Worm (Caenorhabditis elegans): Measurements from ENCODE around the gene str-27.

str-27 gene

DNA sequence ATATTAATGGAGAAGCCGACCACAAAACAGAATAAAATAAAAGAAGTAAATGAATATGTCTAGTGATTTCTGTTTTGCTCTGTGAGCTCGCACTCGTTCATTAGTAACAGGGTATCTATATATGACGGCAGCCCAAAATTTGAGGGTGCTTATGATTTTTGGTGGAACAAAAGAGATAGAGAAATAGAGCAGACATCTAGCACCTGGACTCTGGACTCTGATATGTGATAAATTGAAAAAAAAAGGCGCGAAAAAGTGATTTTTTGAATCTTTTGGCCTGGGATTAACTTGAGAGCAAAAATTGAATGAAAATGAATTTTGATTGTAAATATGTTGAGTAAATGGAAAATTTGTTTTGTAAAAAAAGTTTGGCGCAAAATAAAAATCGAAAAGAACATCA is 41.0 kb upstream of the str-27 start, which contains the start of gene nhr-283:
Gene nhr-283 (minus strand): TSS at position 101 of the 400 bp plus-strand sequence.
- TF ChIP-seq unc-62 (GFP tag; optimal IDR thresholded peaks at IDR 0.05 in 1 of 2) (peak in 1 of 2 experiments; percentile 55), unc-62 (tag; optimal IDR thresholded peaks at IDR 0.05) (no peak), pha-4 (GFP tag; IDR thresholded peaks at IDR 0.05) (no peak), pha-4 (tag; optimal IDR thresholded peaks at IDR 0.05) (no peak)

DNA sequence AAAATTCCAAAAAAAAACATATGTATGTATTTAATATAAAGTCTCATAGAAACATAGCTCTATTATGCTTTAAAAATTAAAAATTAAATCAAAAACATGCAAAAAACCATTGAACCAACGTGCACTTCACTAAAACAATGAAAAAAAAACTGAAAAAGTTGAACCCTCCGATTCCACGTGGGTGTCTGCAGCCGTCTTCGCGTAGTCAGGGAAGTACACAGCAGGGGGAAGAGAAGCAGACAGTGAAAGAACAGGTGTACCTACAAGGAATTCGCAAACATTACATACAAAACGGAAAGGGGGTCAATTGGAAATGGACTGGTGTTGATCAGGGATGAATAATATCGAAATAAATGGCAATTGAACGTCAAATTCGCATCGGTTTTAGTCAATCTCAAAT is 38.3 kb upstream of the str-27 start:
- TF ChIP-seq Y5F2A.4 (GFP tag; optimal IDR thresholded peaks at IDR 0.05), result no peak
- no peak for TF ChIP-seq Y75B8A.6 (GFP tag; IDR thresholded peaks at IDR 0.05)
- no peak for TF ChIP-seq nhr-42 (GFP tag; IDR thresholded peaks at IDR 0.05)
- no peak for TF ChIP-seq daf-16 (GFP tag; optimal IDR thresholded peaks at IDR 0.05)
- TF ChIP-seq daf-16 (tag; optimal IDR thresholded peaks at IDR 0.05), result peak; percentile 55
- TF ChIP-seq nhr-28 (tag; optimal IDR thresholded peaks at IDR 0.05), result peak; percentile 21
- TF ChIP-seq dpl-1 (GFP tag; optimal IDR thresholded peaks at IDR 0.05), result no peak
- no peak for TF ChIP-seq daf-19 (GFP tag; conservative IDR thresholded peaks at IDR 0.05)
- TF ChIP-seq daf-8 (GFP tag; IDR thresholded peaks at IDR 0.05), result no peak
- TF ChIP-seq ZK337.2 (GFP tag; IDR thresholded peaks at IDR 0.05), result no peak
- TF ChIP-seq mxl-3 (GFP tag; optimal IDR thresholded peaks at IDR 0.05), result peak; percentile 80
- peak; percentile 16 to 53 for TF ChIP-seq mdl-1 (tag; optimal IDR thresholded peaks at IDR 0.05)
- TF ChIP-seq dmd-6 (GFP tag; IDR thresholded peaks at IDR 0.05), result peak; percentile 46; the same call in 1 of the 2 replicates

DNA sequence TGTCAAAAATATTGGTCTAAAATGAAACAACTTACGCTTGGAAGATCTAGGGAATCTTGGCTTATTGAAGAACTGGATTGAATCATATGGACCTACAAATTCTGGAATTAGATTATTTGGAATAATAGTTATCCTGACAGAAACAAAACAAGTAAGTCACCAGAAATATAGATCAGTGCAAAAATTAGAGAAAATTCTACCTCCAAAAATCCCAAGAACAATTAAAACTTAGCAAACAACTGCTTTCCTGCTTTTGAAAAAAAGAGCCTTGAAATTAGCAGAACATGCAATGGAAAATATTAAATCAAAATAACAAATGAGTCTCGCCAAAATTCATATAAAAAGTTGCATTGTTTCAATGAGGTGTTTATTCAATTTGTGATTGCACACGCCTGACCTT is 37.5 kb upstream of the str-27 start, which contains the start of gene nhr-60:
Gene nhr-60 (minus strand): TSS at position 101 of the 400 bp plus-strand sequence.
- no peak for TF ChIP-seq saeg-2 (GFP tag; IDR thresholded peaks at IDR 0.05)

DNA sequence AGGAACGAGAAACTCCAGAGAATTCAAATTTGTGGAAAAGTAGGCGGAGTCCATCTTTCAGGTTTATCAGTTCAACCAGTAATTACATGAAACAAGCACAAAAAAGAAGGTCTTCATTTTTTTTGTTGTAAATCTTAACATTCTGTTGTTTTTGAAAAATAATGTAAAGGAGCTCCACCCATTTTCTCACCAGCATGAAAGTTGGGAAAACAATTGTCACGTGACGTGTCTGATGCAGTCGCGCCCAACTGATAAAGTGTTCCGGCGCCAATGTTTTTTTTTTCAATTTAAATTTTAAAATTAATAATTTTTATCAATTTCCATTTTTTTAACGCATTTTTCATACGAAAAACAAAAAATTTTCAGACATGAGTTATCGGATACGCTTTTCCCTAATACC is 33.5 kb upstream of the str-27 start, which contains the start of gene F57A10.4:
Gene F57A10.4 (plus strand): TSS at position 367 of the 400 bp plus-strand sequence.
- TF ChIP-seq skn-1 (tag; optimal IDR thresholded peaks at IDR 0.05), result no peak
- no peak for TF ChIP-seq daf-16 (GFP tag; optimal IDR thresholded peaks at IDR 0.05)
- no peak for TF ChIP-seq daf-16 (tag; optimal IDR thresholded peaks at IDR 0.05)
- no peak for TF ChIP-seq Y48G9A.11 (GFP tag; IDR thresholded peaks at IDR 0.05)
- TF ChIP-seq unc-130 (GFP tag; optimal IDR thresholded peaks at IDR 0.05), result peak; percentile 56
- no peak for TF ChIP-seq aha-1 (tag)
- TF ChIP-seq lin-1 (GFP tag; IDR thresholded peaks at IDR 0.05), result no peak
- no peak for TF ChIP-seq lim-7 (GFP tag; IDR thresholded peaks at IDR 0.05)

DNA sequence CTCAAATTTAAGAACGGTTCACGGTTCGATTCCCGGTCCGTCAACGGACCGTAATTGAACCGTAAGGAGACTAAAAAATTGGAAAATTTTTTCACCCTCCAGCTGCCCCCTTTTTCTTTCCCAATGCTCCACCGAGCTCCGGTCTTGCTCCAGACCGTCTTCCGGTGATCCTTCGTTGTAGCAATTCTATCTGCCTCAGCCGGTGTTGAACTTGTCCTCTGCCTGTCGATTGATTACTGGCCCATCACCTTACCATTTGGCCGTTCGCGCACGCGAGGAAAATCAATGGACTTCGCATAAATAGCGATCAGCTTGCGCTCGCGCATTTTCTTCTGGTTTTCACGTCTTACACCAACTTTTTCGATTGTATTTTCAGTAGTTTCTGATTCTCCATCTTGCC is 31.8 kb upstream of the str-27 start:
- TF ChIP-seq ceh-44 (GFP tag; IDR thresholded peaks at IDR 0.05), result peak; percentile 68; the same call in 1 of the 2 replicates
- peak; percentile 80 for TF ChIP-seq ctbp-1 (GFP tag; IDR thresholded peaks at IDR 0.05)
- TF ChIP-seq nhr-42 (GFP tag; IDR thresholded peaks at IDR 0.05), result peak; percentile 66
- peak; percentile 95 for TF ChIP-seq F26F4.8 (GFP tag; conservative IDR thresholded peaks at IDR 0.05)
- TF ChIP-seq Y75B8A.6 (GFP tag; IDR thresholded peaks at IDR 0.05), result peak; percentile 78; the same call in 1 of the 2 replicates
- peak; percentile 12 for TF ChIP-seq F49E8.2 (tag; optimal IDR thresholded peaks at IDR 0.05; ENCODE audit: borderline replicate concordance)
- TF ChIP-seq nhr-41 (GFP tag; IDR thresholded peaks at IDR 0.05), result peak; percentile 85
- peak; percentile 80 for TF ChIP-seq mdt-29 (GFP tag; IDR thresholded peaks at IDR 0.05)
- TF ChIP-seq T26A8.4 (GFP tag; IDR thresholded peaks at IDR 0.05), result peak; percentile 64; the same call in 1 of the 2 replicates
- peak; percentile 72 for TF ChIP-seq php-3 (GFP tag; IDR thresholded peaks at IDR 0.05)
- 0 out of 2 replicates have a peak, but pooled peaks have one; percentile 53 for TF ChIP-seq dmd-9 (GFP tag; IDR thresholded peaks at IDR 0.05)
- TF ChIP-seq arid-1 (GFP tag; conservative IDR thresholded peaks at IDR 0.05), result peak; percentile 89
- TF ChIP-seq ZK337.2 (GFP tag; IDR thresholded peaks at IDR 0.05), result 0 out of 2 replicates have a peak, but pooled peaks have one; percentile 13
- TF ChIP-seq lin-29 (GFP tag; IDR thresholded peaks at IDR 0.05), result peak; percentile 27; the same call in 1 of the 2 replicates
- peak; percentile 45; the same call in 1 of the 2 replicates for TF ChIP-seq madf-9 (GFP tag; conservative IDR thresholded peaks at IDR 0.05)
- peak; percentile 92 for TF ChIP-seq egl-43 (GFP tag; IDR thresholded peaks at IDR 0.05)
- TF ChIP-seq vab-7 (GFP tag; IDR thresholded peaks at IDR 0.05), result peak; percentile 77
- peak; percentile 95 for TF ChIP-seq lim-7 (GFP tag; IDR thresholded peaks at IDR 0.05)
- TF ChIP-seq madf-5 (GFP tag; IDR thresholded peaks at IDR 0.05), result peak in 1 of 2 experiments; percentile 73; a peak in 1 of 4 replicates
- peak; percentile 68; the same call in 1 of the 2 replicates for TF ChIP-seq saeg-2 (GFP tag; IDR thresholded peaks at IDR 0.05)
- peak; percentile 71; the same call in 1 of the 2 replicates for TF ChIP-seq F44E2.7 (GFP tag; IDR thresholded peaks at IDR 0.05)
- peak; percentile 66; the same call in 1 of the 2 replicates for TF ChIP-seq lin-1 (GFP tag; IDR thresholded peaks at IDR 0.05)
- TF ChIP-seq daf-8 (GFP tag; IDR thresholded peaks at IDR 0.05), result peak; percentile 64; the same call in 1 of the 2 replicates
- peak; percentile 82 for TF ChIP-seq lin-38 (GFP tag; IDR thresholded peaks at IDR 0.05)
- TF ChIP-seq Y105C5A.15 (GFP tag; IDR thresholded peaks at IDR 0.05), result peak; percentile 71; the same call in 1 of the 2 replicates
